Fruit fly (Drosophila melanogaster) whole organism, embryonic: Measurements from ENCODE around the gene CG43095.

ENCODE experiments used
- Ada2b ChIP-seq: fragments of 200-800 bp; sonication (Bioruptor generic); IDR thresholded peaks from 2 replicates; pipeline ENCODE4 v1.3.6; 2022; ENCODE audit warnings: missing biosample characterization, missing genetic modification characterization
- Awh ChIP-seq: fragments of 200-800 bp; sonication (Bioruptor generic); IDR thresholded peaks from 2 replicates; pipeline ENCODE4, ENCODE4 v1.3.6; 2022; ENCODE audit warnings: missing biosample characterization, missing genetic modification characterization
- B-H2 ChIP-seq: fragments of 200-800 bp; sonication (Bioruptor generic); optimal IDR thresholded peaks from 2 replicates; lab custom pipeline; 2018; ENCODE audit warnings: missing biosample characterization, mild to moderate bottlenecking, missing genetic modification characterization
- CG10654 ChIP-seq: fragments of 200-800 bp; sonication (Bioruptor generic); optimal IDR thresholded peaks from 2 replicates; lab custom pipeline; 2016; ENCODE audit warnings: missing biosample characterization, missing genetic modification characterization
- CG11456 ChIP-seq: fragments of 200-800 bp; sonication (Bioruptor generic); IDR thresholded peaks from 3 replicates; pipeline ENCODE4 v1.3.6; 2022; ENCODE audit warnings: missing biosample characterization, missing genetic modification characterization
- CG14014 ChIP-seq: fragments of 200-800 bp; sonication (Bioruptor generic); IDR thresholded peaks from 2 replicates; pipeline ENCODE4 v1.3.6; 2022; ENCODE audit warnings: missing biosample characterization, missing genetic modification characterization
- CG14860 ChIP-seq: fragments of 200-800 bp; sonication (Bioruptor generic); IDR thresholded peaks from 3 replicates; pipeline ENCODE4 v1.3.6; 2022; ENCODE audit warnings: missing biosample characterization, missing genetic modification characterization; ENCODE audit not compliant: partially characterized antibody
- CG15011 ChIP-seq: fragments of 200-800 bp; sonication (Bioruptor generic); optimal IDR thresholded peaks from 3 replicates; lab custom pipeline; 2018; ENCODE audit warnings: missing biosample characterization, mild to moderate bottlenecking, missing genetic modification characterization
- CG1647 ChIP-seq: fragments of 200-800 bp; sonication (Bioruptor generic); optimal IDR thresholded peaks from 3 replicates; lab custom pipeline; 2016; ENCODE audit warnings: missing biosample characterization, missing genetic modification characterization
- CG31365 ChIP-seq: fragments of 200-800 bp; sonication (Bioruptor generic); optimal IDR thresholded peaks from 2 replicates; lab custom pipeline; 2018; ENCODE audit warnings: missing biosample characterization, mild to moderate bottlenecking, missing genetic modification characterization
- CG3847 ChIP-seq: fragments of 200-800 bp; sonication (Bioruptor generic); IDR thresholded peaks from 2 replicates; pipeline ENCODE4 v1.3.6; 2022; ENCODE audit warnings: missing biosample characterization, missing genetic modification characterization
- CG5180 ChIP-seq: fragments of 200-800 bp; sonication (Bioruptor generic); optimal IDR thresholded peaks from 3 replicates; lab custom pipeline; 2017; ENCODE audit warnings: missing biosample characterization, missing genetic modification characterization, mild to moderate bottlenecking, moderate library complexity, missing genetic modification reagents
- CG6272 ChIP-seq: fragments of 200-800 bp; sonication (Bioruptor generic); IDR thresholded peaks from 2 replicates; pipeline ENCODE4 v1.3.6; 2022; ENCODE audit warnings: missing biosample characterization, missing genetic modification characterization
- CG7271 ChIP-seq: fragments of 200-800 bp; sonication (Bioruptor generic); optimal IDR thresholded peaks from 2 replicates; lab custom pipeline; 2018; ENCODE audit warnings: missing biosample characterization, mild to moderate bottlenecking, missing genetic modification characterization, moderate library complexity
- CG7786 ChIP-seq: fragments of 200-800 bp; sonication (Bioruptor generic); optimal IDR thresholded peaks from 2 replicates; lab custom pipeline; 2016; ENCODE audit warnings: missing biosample characterization, missing genetic modification characterization
- CG8924 ChIP-seq: fragments of 200-800 bp; optimal IDR thresholded peaks from 3 replicates; lab custom pipeline; 2019; ENCODE audit warnings: missing biosample characterization, mild to moderate bottlenecking, missing genetic modification characterization, moderate library complexity
- CG9876 ChIP-seq: fragments of 200-800 bp; sonication (Bioruptor generic); optimal IDR thresholded peaks from 2 replicates; lab custom pipeline; 2016; ENCODE audit warnings: missing biosample characterization, missing genetic modification characterization
- CoRest ChIP-seq: fragments of 200-800 bp; sonication (Bioruptor generic); optimal IDR thresholded peaks from 3 replicates; lab custom pipeline; 2018; ENCODE audit warnings: missing biosample characterization, mild to moderate bottlenecking, missing genetic modification characterization, moderate library complexity
- D19A ChIP-seq: fragments of 200-800 bp; optimal IDR thresholded peaks from 3 replicates; lab custom pipeline; 2019; ENCODE audit warnings: missing biosample characterization, mild to moderate bottlenecking, missing genetic modification characterization, moderate library complexity
- Deaf1 ChIP-seq: fragments of 200-800 bp; optimal IDR thresholded peaks from 3 replicates; lab custom pipeline; 2019; ENCODE audit warnings: missing biosample characterization, mild to moderate bottlenecking, missing genetic modification characterization, moderate library complexity
- Dek ChIP-seq: fragments of 200-800 bp; sonication (Bioruptor generic); optimal IDR thresholded peaks from 3 replicates; lab custom pipeline; 2019; ENCODE audit warnings: missing biosample characterization, mild to moderate bottlenecking, missing genetic modification characterization, moderate library complexity
- Hr78 ChIP-seq, 2 experiments: fragments of 200-800 bp in 1 of 2; fragments of >200 bp in 1 of 2; sonication (Bioruptor generic) in 1 of 2; optimal IDR thresholded peaks; 2 replicates each; lab custom pipeline; 2017 to 2019; ENCODE audit warnings: missing biosample characterization in 2 of 2, missing genetic modification characterization in 2 of 2, mild to moderate bottlenecking in 1 of 2, moderate library complexity in 1 of 2
- Med ChIP-seq: fragments of 200-800 bp; sonication (Bioruptor generic); peaks from one replicate; lab custom pipeline; 2016; ENCODE audit warnings: missing biosample characterization, missing genetic modification characterization, mild to moderate bottlenecking, inconsistent platforms, moderate library complexity
- Pdp1 ChIP-seq, 2 experiments: fragments of 200-800 bp; sonication (Bioruptor generic); optimal IDR thresholded peaks; 3 replicates each; lab custom pipeline; 2016; ENCODE audit warnings: missing biosample characterization in 2 of 2, missing genetic modification characterization in 2 of 2, mild to moderate bottlenecking in 1 of 2, moderate library complexity in 1 of 2
- Rx ChIP-seq: fragments of 200-800 bp; sonication (Bioruptor generic); IDR thresholded peaks from 2 replicates; pipeline ENCODE4 v1.3.6; 2022; ENCODE audit warnings: missing biosample characterization, missing genetic modification characterization
- Scr ChIP-seq: fragments of 200-800 bp; sonication (Bioruptor generic); IDR thresholded peaks from 2 replicates; pipeline ENCODE4 v1.3.6; 2022; ENCODE audit warnings: missing biosample characterization, missing genetic modification characterization; ENCODE audit not compliant: partially characterized antibody
- Spps ChIP-seq: fragments of 200-800 bp; sonication (Bioruptor generic); optimal IDR thresholded peaks from 2 replicates; lab custom pipeline; 2018; ENCODE audit warnings: missing biosample characterization, mild to moderate bottlenecking, missing genetic modification characterization
- Sry-δ ChIP-seq: fragments of 200-800 bp; sonication (Bioruptor generic); optimal IDR thresholded peaks from 2 replicates; lab custom pipeline; 2016; ENCODE audit warnings: missing biosample characterization, missing genetic modification characterization
- ato ChIP-seq: fragments of 200-800 bp; sonication (Bioruptor generic); IDR thresholded peaks from 2 replicates; pipeline ENCODE4 v1.3.6; 2022; ENCODE audit warnings: missing biosample characterization, missing genetic modification characterization; ENCODE audit not compliant: partially characterized antibody
- crc ChIP-seq: fragments of 200-800 bp; sonication (Bioruptor generic); optimal IDR thresholded peaks from 2 replicates; lab custom pipeline; 2016; ENCODE audit warnings: missing biosample characterization, missing genetic modification characterization
- danr ChIP-seq: fragments of 200-800 bp; sonication (Bioruptor generic); IDR thresholded peaks from 2 replicates; pipeline ENCODE4 v1.3.6; 2022; ENCODE audit warnings: missing biosample characterization, missing genetic modification characterization
- eyg ChIP-seq: fragments of 200-800 bp; sonication (Bioruptor generic); optimal IDR thresholded peaks from 3 replicates; lab custom pipeline; 2016; ENCODE audit warnings: missing biosample characterization, missing genetic modification characterization
- fru ChIP-seq: fragments of >200 bp; optimal IDR thresholded peaks from 2 replicates; lab custom pipeline; 2017
- hbn ChIP-seq: fragments of 200-800 bp; sonication (Bioruptor generic); IDR thresholded peaks from 2 replicates; pipeline ENCODE4 v1.3.6; 2022; ENCODE audit warnings: missing biosample characterization, missing genetic modification characterization; ENCODE audit not compliant: partially characterized antibody
- ind ChIP-seq: fragments of 200-800 bp; sonication (Bioruptor generic); optimal IDR thresholded peaks from 3 replicates; lab custom pipeline; 2016; ENCODE audit warnings: missing biosample characterization, missing genetic modification characterization
- lola ChIP-seq, 3 experiments: fragments of >200 bp in 2 of 3; fragments of 200-800 bp in 1 of 3; sonication (Bioruptor generic) in 1 of 3; optimal IDR thresholded peaks; 2 replicates each; lab custom pipeline; 2017 to 2019; ENCODE audit warnings: missing biosample characterization in 3 of 3, missing genetic modification characterization in 3 of 3, mild to moderate bottlenecking in 1 of 3, moderate library complexity in 1 of 3
- mirr ChIP-seq: fragments of 200-800 bp; sonication (Bioruptor generic); optimal IDR thresholded peaks from 3 replicates; lab custom pipeline; 2018; ENCODE audit warnings: missing biosample characterization, mild to moderate bottlenecking, missing genetic modification characterization
- mld ChIP-seq: fragments of 200-800 bp; sonication (Bioruptor generic); IDR thresholded peaks from 3 replicates; pipeline ENCODE4 v1.3.6; 2022; ENCODE audit warnings: missing biosample characterization, missing genetic modification characterization; ENCODE audit not compliant: partially characterized antibody
- nau ChIP-seq: fragments of 200-800 bp; sonication (Bioruptor generic); optimal IDR thresholded peaks from 3 replicates; lab custom pipeline; 2017; ENCODE audit warnings: missing biosample characterization, mild to moderate bottlenecking, missing genetic modification characterization, missing genetic modification reagents
- onecut ChIP-seq: fragments of 200-800 bp; sonication (Bioruptor generic); IDR thresholded peaks from 2 replicates; pipeline ENCODE4 v1.3.6; 2022; ENCODE audit warnings: missing biosample characterization, missing genetic modification characterization
- otp ChIP-seq: fragments of 200-800 bp; sonication (Bioruptor generic); IDR thresholded peaks from 3 replicates; pipeline ENCODE4, ENCODE4 v1.3.6; 2022; ENCODE audit warnings: missing biosample characterization, missing genetic modification characterization
- pnt ChIP-seq: fragments of 200-800 bp; sonication (Bioruptor generic); optimal IDR thresholded peaks from 3 replicates; lab custom pipeline; 2016; ENCODE audit warnings: missing biosample characterization, missing genetic modification characterization
- stwl ChIP-seq: fragments of 200-800 bp; sonication (Bioruptor generic); optimal IDR thresholded peaks from 3 replicates; lab custom pipeline; 2018; ENCODE audit warnings: missing biosample characterization, mild to moderate bottlenecking, missing genetic modification characterization, moderate library complexity
- tna ChIP-seq: fragments of 200-800 bp; sonication (Bioruptor generic); IDR thresholded peaks from 2 replicates; pipeline ENCODE4 v1.3.6; 2022; ENCODE audit warnings: missing biosample characterization, missing genetic modification characterization; ENCODE audit not compliant: partially characterized antibody
- tx ChIP-seq: fragments of 200-800 bp; sonication (Bioruptor generic); optimal IDR thresholded peaks from 2 replicates; lab custom pipeline; 2016; ENCODE audit warnings: missing biosample characterization, missing genetic modification characterization
- unpg ChIP-seq: fragments of 200-800 bp; sonication (Bioruptor generic); optimal IDR thresholded peaks from 3 replicates; lab custom pipeline; 2018; ENCODE audit warnings: missing biosample characterization, mild to moderate bottlenecking, missing genetic modification characterization, moderate library complexity
- wor ChIP-seq: fragments of 200-800 bp; sonication (Bioruptor generic); IDR thresholded peaks from 2 replicates; pipeline ENCODE4 v1.3.6; 2022; ENCODE audit warnings: missing biosample characterization, missing genetic modification characterization
- yki ChIP-seq: fragments of >200 bp; optimal IDR thresholded peaks from 3 replicates; lab custom pipeline; 2018

Gene CG43095

DNA sequence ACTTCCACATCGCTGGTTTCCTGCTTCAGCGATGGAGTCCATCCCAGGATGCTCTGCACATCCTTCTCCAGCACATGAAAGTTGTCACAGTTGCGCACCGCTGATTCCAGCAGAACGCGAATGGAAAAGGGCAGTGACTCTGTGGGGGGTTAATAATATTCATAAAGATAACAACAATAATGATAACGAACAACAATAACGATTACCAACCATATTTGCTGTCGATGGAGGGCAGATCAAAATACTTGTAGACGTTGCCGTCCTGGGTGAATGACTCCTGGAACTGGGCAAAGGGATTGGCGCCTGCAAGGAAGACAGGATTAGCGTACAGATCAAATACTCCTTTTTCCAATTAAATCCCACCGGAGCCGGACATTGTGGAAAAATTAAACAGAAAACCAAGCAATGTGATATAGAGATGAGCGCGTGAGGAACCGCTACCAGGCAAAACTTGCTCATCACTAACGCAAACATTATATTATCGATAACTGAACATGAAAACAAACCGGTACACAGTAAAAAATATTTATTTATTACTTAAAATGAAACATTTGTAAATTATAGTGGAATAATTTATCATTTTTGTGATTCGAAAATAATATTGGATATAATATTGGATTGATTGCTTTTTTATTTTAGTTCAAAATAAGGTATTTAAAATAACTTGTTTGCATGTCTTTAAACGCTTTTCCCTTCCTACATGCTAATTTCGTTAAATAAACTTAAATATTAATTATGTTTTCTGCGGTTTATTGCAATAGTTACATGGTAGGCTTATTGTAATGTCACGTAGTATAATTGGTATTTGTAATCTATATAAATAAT lies 47.2 kb downstream of the CG43095 start, which contains the start of gene Irp-1A (continued):
- TF ChIP-seq Pdp1 (GFP tag; optimal IDR thresholded peaks at IDR 0.05; lab: Kevin White, UChicago) (peak in 1 of 2 experiments; percentile 54), yki (lab: Kevin White, UChicago) (no peak), CG14014 (GFP tag; lab: Robert Waterston, UW) (peak; percentile 81), ato (GFP tag; lab: Robert Waterston, UW) (peak; percentile 41), CG10654 (peak; percentile 49), CoRest (tag; lab: Kevin White, UChicago) (peak; percentile 83), CG11456 (peak; percentile 73; the same call in 2 of the 3 replicates), Rx (no peak), unpg (GFP tag; lab: Kevin White, UChicago) (peak; percentile 85), Awh (peak; percentile 71), Spps (tag; lab: Kevin White, UChicago) (peak; percentile 62), CG5180 (GFP tag; lab: Kevin White, UChicago) (peak; percentile 33), tna (peak; percentile 62), CG9876 (no peak), pnt (GFP tag; lab: Kevin White, UChicago) (no peak), otp (GFP tag; lab: Robert Waterston, UW) (no peak), CG3847 (GFP tag; lab: Robert Waterston, UW) (peak; percentile 71), CG14860 (GFP tag; lab: Robert Waterston, UW) (peak; percentile 56; the same call in 2 of the 3 replicates), Med (peak; percentile 82), eyg (GFP tag; lab: Kevin White, UChicago) (no peak), CG31365 (no peak), tx (GFP tag; lab: Kevin White, UChicago) (no peak), CG7271 (peak; percentile 80), B-H2 (peak; percentile 53), CG6272 (GFP tag; lab: Robert Waterston, UW) (peak; percentile 61), ind (GFP tag; lab: Kevin White, UChicago) (peak; percentile 58), mld (GFP tag; lab: Robert Waterston, UW) (peak; percentile 58; the same call in 2 of the 3 replicates), stwl (tag; lab: Kevin White, UChicago) (peak; percentile 34), wor (peak; percentile 48), CG15011 (GFP tag; lab: Kevin White, UChicago) (peak; percentile 40), CG7786 (GFP tag; lab: Kevin White, UChicago) (peak; percentile 17), nau (GFP tag; lab: Kevin White, UChicago) (peak; percentile 11), Scr (GFP tag; lab: Robert Waterston, UW) (peak; percentile 90), hbn (GFP tag; lab: Robert Waterston, UW) (peak; percentile 83), CG8924 (tag; lab: Kevin White, UChicago) (peak; percentile 88), CG1647 (GFP tag; lab: Kevin White, UChicago) (peak; percentile 10), D19A (peak; percentile 78), Dek (tag; lab: Kevin White, UChicago) (peak; percentile 80), crc (no peak), onecut (peak; percentile 58), mirr (GFP tag; lab: Kevin White, UChicago) (peak; percentile 43), lola (GFP tag; optimal IDR thresholded peaks at IDR 0.05; lab: Kevin White, UChicago) (peak in 1 of 3 experiments; percentile 71), fru (lab: Kevin White, UChicago) (no peak), Hr78 (GFP tag; optimal IDR thresholded peaks at IDR 0.05; lab: Kevin White, UChicago) (peak in 1 of 2 experiments; percentile 23), Sry-δ (peak; percentile 91), Ada2b (GFP tag; lab: Robert Waterston, UW) (peak; percentile 71), Deaf1 (tag; lab: Kevin White, UChicago) (peak; percentile 57), danr (GFP tag; lab: Robert Waterston, UW) (no peak)
